Fruit fly (Drosophila melanogaster) whole organism, adult: ENCODE results near the gene Nfs1.

ENCODE experiments used
- CG11617 ChIP-seq: fragments of 200-800 bp; sonication (Bioruptor generic); optimal IDR thresholded peaks from 2 replicates; lab custom pipeline; 2017; ENCODE audit warnings: mild to moderate bottlenecking, missing biosample characterization, missing genetic modification reagents, missing genetic modification characterization
- CG12768 ChIP-seq: fragments of 200-800 bp; sonication (Bioruptor generic); optimal IDR thresholded peaks from 2 replicates; lab custom pipeline; 2017; ENCODE audit warnings: missing biosample characterization, missing genetic modification characterization, mild to moderate bottlenecking, moderate library complexity, missing genetic modification reagents
- CG14711 ChIP-seq: fragments of 200-800 bp; sonication (Bioruptor generic); optimal IDR thresholded peaks from 2 replicates; lab custom pipeline; 2018; ENCODE audit warnings: missing biosample characterization, mild to moderate bottlenecking, missing genetic modification characterization, moderate library complexity
- CG1620 ChIP-seq: fragments of 200-800 bp; sonication (Bioruptor generic); optimal IDR thresholded peaks from 2 replicates; lab custom pipeline; 2016; ENCODE audit warnings: missing biosample characterization, missing genetic modification characterization
- CG33017 ChIP-seq: fragments of 200-800 bp; sonication (Bioruptor generic); optimal IDR thresholded peaks from 2 replicates; lab custom pipeline; 2018; ENCODE audit warnings: missing biosample characterization, mild to moderate bottlenecking, missing genetic modification characterization, moderate library complexity
- CG5204 ChIP-seq: fragments of 200-800 bp; sonication (Bioruptor generic); optimal IDR thresholded peaks from 2 replicates; lab custom pipeline; 2016; ENCODE audit warnings: missing biosample characterization, missing genetic modification characterization
- CG7045 ChIP-seq: fragments of 200-800 bp; sonication (Bioruptor generic); optimal IDR thresholded peaks from 2 replicates; lab custom pipeline; 2017; ENCODE audit warnings: missing biosample characterization, mild to moderate bottlenecking, missing genetic modification characterization
- CG7101 ChIP-seq: fragments of 200-800 bp; sonication (Bioruptor generic); optimal IDR thresholded peaks from 2 replicates; lab custom pipeline; 2018; ENCODE audit warnings: missing biosample characterization, mild to moderate bottlenecking, missing genetic modification characterization, moderate library complexity
- Clk ChIP-seq: fragments of 200-800 bp; sonication (Bioruptor generic); optimal IDR thresholded peaks from 2 replicates; lab custom pipeline; 2017; ENCODE audit warnings: missing biosample characterization, missing genetic modification characterization
- Crg-1 ChIP-seq: fragments of 200-800 bp; sonication (Bioruptor generic); optimal IDR thresholded peaks from 2 replicates; lab custom pipeline; 2016; ENCODE audit warnings: missing biosample characterization, missing genetic modification characterization
- Hr96 ChIP-seq: fragments of 200-800 bp; sonication (Bioruptor generic); optimal IDR thresholded peaks from 2 replicates; lab custom pipeline; 2016; ENCODE audit warnings: missing biosample characterization, missing genetic modification characterization
- Mnt ChIP-seq: fragments of 200-800 bp; sonication (Bioruptor generic); optimal IDR thresholded peaks from 2 replicates; lab custom pipeline; 2016; ENCODE audit warnings: missing biosample characterization, mild to moderate bottlenecking, missing genetic modification characterization
- bab1 ChIP-seq: fragments of 200-800 bp; sonication (Bioruptor generic); optimal IDR thresholded peaks from 3 replicates; lab custom pipeline; 2019; ENCODE audit warnings: missing biosample characterization, mild to moderate bottlenecking, missing genetic modification characterization, moderate library complexity
- cic ChIP-seq: fragments of 200-800 bp; sonication (Bioruptor generic); optimal IDR thresholded peaks from 2 replicates; lab custom pipeline; 2017; ENCODE audit warnings: missing biosample characterization, mild to moderate bottlenecking, missing genetic modification characterization, moderate library complexity
- cnc ChIP-seq, 2 experiments: fragments of >200 bp; optimal IDR thresholded peaks; 2 replicates each; lab custom pipeline; 2017
- kay ChIP-seq: fragments of 200-800 bp; sonication (Bioruptor generic); peaks from one replicate; lab custom pipeline; 2016; ENCODE audit warnings: missing biosample characterization, missing genetic modification characterization, borderline replicate concordance
- ovo ChIP-seq: fragments of 200-800 bp; sonication (Bioruptor generic); optimal IDR thresholded peaks from 2 replicates; lab custom pipeline; 2016; ENCODE audit warnings: missing biosample characterization, missing genetic modification characterization
- pad ChIP-seq: fragments of 200-800 bp; sonication (Bioruptor generic); optimal IDR thresholded peaks from 3 replicates; lab custom pipeline; 2017; ENCODE audit warnings: missing biosample characterization, missing genetic modification characterization, mild to moderate bottlenecking, moderate library complexity, missing genetic modification reagents
- tj ChIP-seq: fragments of 200-800 bp; sonication (Bioruptor generic); optimal IDR thresholded peaks from 3 replicates; lab custom pipeline; 2017; ENCODE audit warnings: missing biosample characterization, mild to moderate bottlenecking, missing genetic modification characterization, moderate library complexity
- toe ChIP-seq: fragments of 200-800 bp; sonication (Bioruptor generic); optimal IDR thresholded peaks from 2 replicates; lab custom pipeline; 2016; ENCODE audit warnings: missing biosample characterization, missing genetic modification characterization

Gene Nfs1

DNA sequence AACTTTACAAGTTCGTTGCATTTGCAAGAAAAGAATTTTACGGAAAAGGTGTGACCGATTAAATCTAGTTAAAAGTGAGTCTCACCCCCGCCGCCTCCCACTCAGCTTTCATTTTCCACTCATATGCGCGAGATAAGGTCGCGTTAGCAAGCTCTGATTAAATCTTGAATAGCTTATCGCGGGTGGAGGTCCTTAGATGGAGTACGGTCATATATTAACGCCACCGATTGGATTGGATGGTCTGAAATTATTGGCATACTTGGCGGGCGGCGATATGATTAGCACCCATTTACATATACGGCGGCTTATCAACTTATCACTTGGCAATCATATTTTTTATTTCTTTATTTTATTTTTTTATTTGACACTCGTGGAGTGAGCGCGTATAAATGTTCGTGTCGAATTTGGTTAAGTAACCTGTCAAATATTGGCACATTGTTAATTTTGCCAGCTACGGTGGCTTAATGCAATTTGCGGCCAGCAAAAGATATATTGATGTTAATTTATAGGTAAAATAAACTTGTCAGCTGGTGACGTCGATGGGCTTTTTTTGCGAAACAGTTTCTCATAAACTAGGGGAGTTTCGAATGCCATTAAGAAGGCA lies 30.2 kb downstream of the Nfs1 start:
- TF ChIP-seq Hr96 (GFP tag; lab: Kevin White, UChicago) (peak; percentile 7), CG12768 (GFP tag; lab: Kevin White, UChicago) (no peak), ovo (GFP tag; lab: Kevin White, UChicago) (no peak), bab1 (GFP tag; lab: Kevin White, UChicago) (no peak), CG1620 (GFP tag; lab: Kevin White, UChicago) (no peak)

DNA sequence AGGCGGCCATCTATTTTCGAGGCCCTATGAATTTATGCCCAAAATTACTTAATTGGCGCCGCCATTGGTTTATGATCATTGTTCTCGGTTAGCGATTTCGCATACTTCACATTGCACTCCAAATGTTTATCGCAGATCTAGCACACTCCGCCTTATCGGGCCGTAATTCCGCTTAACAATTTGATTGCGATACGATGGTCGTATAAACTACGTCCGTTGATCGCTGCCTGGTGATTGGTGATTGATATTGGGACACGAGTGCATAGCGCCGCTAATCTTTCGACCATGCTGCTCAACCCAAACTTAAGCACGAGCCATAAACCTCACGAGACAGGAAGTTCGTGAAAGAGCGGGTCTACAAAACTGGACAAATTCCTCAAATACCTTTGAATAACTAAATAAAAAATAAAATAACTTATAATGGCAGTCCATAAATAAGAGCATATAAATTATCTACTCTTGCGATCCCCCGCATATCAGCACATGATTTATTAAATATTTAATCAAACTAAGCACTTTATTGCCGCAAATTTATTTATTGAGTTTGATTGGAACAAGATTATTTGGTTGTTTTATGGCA lies 31.2 kb downstream of the Nfs1 start:
- TF ChIP-seq CG7101 (tag; lab: Kevin White, UChicago) (no peak), cic (peak; percentile 4)

DNA sequence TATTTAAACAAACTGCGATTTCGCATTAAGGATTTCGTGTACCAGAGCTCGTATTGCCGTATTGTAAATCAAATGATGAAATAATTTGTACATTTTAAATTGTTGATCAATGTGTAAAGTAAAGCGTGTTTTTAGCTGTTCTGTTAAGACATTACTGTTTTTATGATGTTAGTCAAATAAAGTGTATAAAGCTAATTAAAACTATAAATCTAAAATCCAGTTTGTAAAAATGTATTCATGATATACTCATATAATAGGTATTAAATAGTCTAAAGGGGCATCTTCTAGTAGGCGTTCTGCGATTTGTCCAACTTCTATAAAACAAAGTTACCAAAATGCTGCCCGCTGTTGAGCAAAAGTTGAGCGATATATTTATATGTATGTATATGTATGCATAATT lies 34.4 kb downstream of the Nfs1 start, which contains the start of gene CG18788:
Gene CG18788 (plus strand): TSS at position 301 of the 400 bp plus-strand sequence.
- no peak for TF ChIP-seq CG12768 (GFP tag; lab: Kevin White, UChicago)
- TF ChIP-seq toe (GFP tag; lab: Kevin White, UChicago) = no peak
- no peak for TF ChIP-seq CG5204 (GFP tag; lab: Kevin White, UChicago)
- no peak for TF ChIP-seq Crg-1
- TF ChIP-seq CG1620 (GFP tag; lab: Kevin White, UChicago) = no peak
- no peak for TF ChIP-seq cnc (optimal IDR thresholded peaks at IDR 0.05; lab: Kevin White, UChicago)
- no peak for TF ChIP-seq CG11617 (GFP tag; lab: Kevin White, UChicago)
- TF ChIP-seq kay = no peak
- TF ChIP-seq CG14711 = no peak
- no peak for TF ChIP-seq pad (GFP tag; lab: Kevin White, UChicago)
- TF ChIP-seq ovo (GFP tag; lab: Kevin White, UChicago) = no peak
- no peak for TF ChIP-seq CG33017 (tag; lab: Kevin White, UChicago)

DNA sequence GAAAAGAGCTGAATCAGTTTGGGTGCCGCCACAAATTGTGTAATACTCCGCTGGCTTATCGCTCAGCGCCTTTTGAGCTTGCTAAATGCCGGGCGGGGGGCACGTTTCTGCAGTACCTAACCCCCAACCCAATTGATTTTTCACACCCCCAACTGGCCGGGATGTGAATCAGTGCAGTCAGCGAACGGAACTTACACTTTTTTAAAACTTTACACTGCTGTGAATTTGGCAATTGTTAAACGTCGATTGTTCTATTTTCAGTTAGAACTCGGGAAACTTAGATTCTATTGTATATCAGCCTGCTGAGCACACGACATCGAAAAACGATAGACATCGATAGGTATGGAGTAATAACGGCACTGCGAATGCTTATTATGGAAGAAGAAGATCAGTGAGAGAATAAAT lies 38.7 kb downstream of the Nfs1 start, which contains the start of gene Tom70:
Gene Tom70 (minus strand): TSS at position 335 of the 405 bp plus-strand sequence.
- TF ChIP-seq CG5204 (GFP tag; lab: Kevin White, UChicago) = no peak
- TF ChIP-seq Clk = no peak
- no peak for TF ChIP-seq Crg-1
- peak; percentile 81 for TF ChIP-seq Mnt (GFP tag; lab: Kevin White, UChicago)
- TF ChIP-seq pad (GFP tag; lab: Kevin White, UChicago) = no peak
- TF ChIP-seq cic = no peak
- TF ChIP-seq Hr96 (GFP tag; lab: Kevin White, UChicago) = no peak
- no peak for TF ChIP-seq CG14711
- TF ChIP-seq ovo (GFP tag; lab: Kevin White, UChicago) = peak; percentile 13
- no peak for TF ChIP-seq bab1 (GFP tag; lab: Kevin White, UChicago)
- no peak for TF ChIP-seq toe (GFP tag; lab: Kevin White, UChicago)

DNA sequence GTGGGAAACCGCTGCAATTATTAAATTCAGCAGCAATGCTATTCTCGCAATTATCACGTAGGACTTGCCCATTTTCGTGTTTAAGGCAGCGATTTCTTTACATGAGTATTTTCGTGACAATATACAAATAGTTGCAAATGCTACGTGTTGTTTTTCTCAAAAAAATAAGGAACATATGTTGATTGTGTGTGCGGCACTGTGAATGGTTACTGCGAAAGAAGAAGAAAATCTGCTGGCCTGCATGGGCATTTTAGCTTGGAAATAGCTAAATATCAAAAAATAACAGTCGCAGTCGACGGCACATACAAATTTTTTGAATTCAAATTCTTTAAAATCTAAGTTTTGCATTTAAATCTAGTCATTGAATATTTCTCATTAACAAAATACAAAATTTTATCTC lies 41.1 kb downstream of the Nfs1 start, which contains the start of gene CG6766:
Gene CG6766 (minus strand): TSS at position 180 of the 400 bp plus-strand sequence.
- peak; percentile 51 for TF ChIP-seq bab1 (GFP tag; lab: Kevin White, UChicago)
- no peak for TF ChIP-seq cnc (optimal IDR thresholded peaks at IDR 0.05; lab: Kevin White, UChicago)
- peak; percentile 18 for TF ChIP-seq tj (GFP tag; lab: Kevin White, UChicago)

DNA sequence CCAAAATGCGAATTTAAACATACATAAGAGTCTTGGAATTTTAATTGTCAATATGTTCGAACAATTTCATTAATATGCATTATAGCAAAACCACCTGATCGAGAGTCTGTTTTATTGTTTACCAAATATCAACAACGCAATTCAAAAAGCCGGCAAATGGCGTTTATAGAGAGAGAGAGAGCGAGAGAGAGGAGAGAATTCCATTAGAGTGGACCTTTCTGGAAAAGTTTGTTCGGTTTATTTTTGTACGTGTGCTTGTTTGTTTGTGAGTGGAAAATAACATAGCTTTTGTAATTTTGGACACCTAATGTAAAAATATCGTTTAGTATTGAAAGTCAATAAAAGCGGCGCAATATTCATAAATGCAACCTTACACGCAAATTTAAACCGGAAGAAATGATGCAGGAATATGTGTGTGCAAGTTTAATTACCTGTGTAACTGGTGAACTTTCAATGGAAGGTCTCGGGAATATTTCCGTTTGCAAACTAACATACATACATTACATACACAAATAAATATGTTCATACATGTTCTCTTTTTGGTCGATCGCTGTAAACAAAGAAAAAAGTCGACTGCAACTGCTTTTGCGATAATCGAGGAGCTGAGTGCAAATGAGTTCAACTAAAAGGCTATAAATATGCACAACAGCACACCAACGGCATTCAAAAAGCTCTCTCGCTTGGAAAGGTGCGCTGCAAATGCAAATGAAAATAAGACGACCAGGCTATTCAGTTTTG lies 45.3 kb downstream of the Nfs1 start, which contains the start of gene CG6785:
Gene CG6785 (minus strand): TSS at position 588 of the 738 bp plus-strand sequence.
- TF ChIP-seq CG1620 (GFP tag; lab: Kevin White, UChicago) (peak; percentile 71), CG5204 (GFP tag; lab: Kevin White, UChicago) (peak; percentile 79), CG33017 (tag; lab: Kevin White, UChicago) (peak; percentile 88), Hr96 (GFP tag; lab: Kevin White, UChicago) (peak; percentile 61), CG7045 (peak; percentile 83), Crg-1 (peak; percentile 92), pad (GFP tag; lab: Kevin White, UChicago) (peak; percentile 69), CG14711 (peak; percentile 87), Clk (peak; percentile 56), bab1 (GFP tag; lab: Kevin White, UChicago) (peak; percentile 93), CG7101 (tag; lab: Kevin White, UChicago) (peak; percentile 96), cnc (optimal IDR thresholded peaks at IDR 0.05; lab: Kevin White, UChicago) (no peak), Mnt (GFP tag; lab: Kevin White, UChicago) (peak; percentile 78), kay (peak; percentile 96), tj (GFP tag; lab: Kevin White, UChicago) (peak; percentile 81), CG11617 (GFP tag; lab: Kevin White, UChicago) (peak; percentile 95), CG12768 (GFP tag; lab: Kevin White, UChicago) (peak; percentile 90), toe (GFP tag; lab: Kevin White, UChicago) (peak; percentile 60), ovo (GFP tag; lab: Kevin White, UChicago) (peak; percentile 73), cic (peak; percentile 87)
